Worm (Caenorhabditis elegans) whole organism, L2 larva: ENCODE data around the gene C23G10.10.

Source experiments
- blmp-1 ChIP-seq: sonication (generic microtip); optimal IDR thresholded peaks from 2 replicates; lab custom pipeline; 2017; ENCODE audit warnings: missing genetic modification characterization, mild to moderate bottlenecking, missing compliant biosample characterization, antibody characterized with exemption, moderate library complexity; ENCODE audit not compliant: insufficient read depth
- ceh-16 ChIP-seq: fragments of 150-350 bp; optimal IDR thresholded peaks from 2 replicates; lab custom pipeline; 2014; ENCODE audit warnings: missing biosample characterization, missing genetic modification characterization
- ceh-82 ChIP-seq: fragments of 150-350 bp; optimal IDR thresholded peaks from 2 replicates; lab custom pipeline; 2014; ENCODE audit warnings: missing biosample characterization, missing genetic modification characterization
- gmeb-1 ChIP-seq: fragments of 150-350 bp; optimal IDR thresholded peaks from 2 replicates; lab custom pipeline; 2014; ENCODE audit warnings: missing biosample characterization, missing genetic modification characterization
- nhr-10 ChIP-seq: sonication (generic microtip); optimal IDR thresholded peaks from 2 replicates; lab custom pipeline; 2017; ENCODE audit warnings: missing biosample characterization, missing genetic modification characterization
- skn-1 ChIP-seq: sonication (generic microtip); optimal IDR thresholded peaks from 2 replicates; lab custom pipeline; 2017; ENCODE audit warnings: missing biosample characterization, missing genetic modification characterization
- snpc-4 ChIP-seq: fragments of 150-350 bp; optimal IDR thresholded peaks from 2 replicates; lab custom pipeline; 2014; ENCODE audit warnings: missing biosample characterization, missing genetic modification characterization
- zag-1 ChIP-seq: fragments of 150-350 bp; optimal IDR thresholded peaks from 2 replicates; lab custom pipeline; 2014; ENCODE audit warnings: missing biosample characterization, missing genetic modification characterization

DNA sequence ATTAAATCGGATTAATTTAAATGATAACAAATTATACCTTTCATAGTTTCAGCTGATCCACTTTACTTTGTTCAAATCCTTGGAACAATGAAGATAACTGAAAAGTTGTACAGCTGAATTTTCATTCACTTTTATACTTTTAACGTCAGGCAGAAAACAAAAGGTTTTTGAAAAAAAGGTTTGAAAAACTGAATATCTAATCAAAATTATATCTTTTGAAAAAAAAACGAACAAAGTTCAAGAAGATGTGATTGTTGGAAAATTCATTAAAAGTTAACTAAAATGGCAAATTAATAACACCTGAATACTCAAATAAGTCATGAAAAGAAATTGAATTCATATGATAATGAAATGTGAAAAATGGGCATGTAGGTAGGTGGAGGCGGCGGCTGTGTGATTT lies 22.8 kb upstream of the C23G10.10 start, which contains the start of gene T12A2.21:
- TF ChIP-seq gmeb-1 (tag; lab: Kevin White, UChicago) (no peak), nhr-10 (tag; lab: Kevin White, UChicago) (no peak), zag-1 (tag; lab: Kevin White, UChicago) (no peak), ceh-16 (tag; lab: Kevin White, UChicago) (no peak), snpc-4 (tag; lab: Kevin White, UChicago) (no peak), skn-1 (tag; lab: Kevin White, UChicago) (no peak), blmp-1 (tag; lab: Kevin White, UChicago) (no peak), ceh-82 (no peak)
